In the genomic region with DNA sequence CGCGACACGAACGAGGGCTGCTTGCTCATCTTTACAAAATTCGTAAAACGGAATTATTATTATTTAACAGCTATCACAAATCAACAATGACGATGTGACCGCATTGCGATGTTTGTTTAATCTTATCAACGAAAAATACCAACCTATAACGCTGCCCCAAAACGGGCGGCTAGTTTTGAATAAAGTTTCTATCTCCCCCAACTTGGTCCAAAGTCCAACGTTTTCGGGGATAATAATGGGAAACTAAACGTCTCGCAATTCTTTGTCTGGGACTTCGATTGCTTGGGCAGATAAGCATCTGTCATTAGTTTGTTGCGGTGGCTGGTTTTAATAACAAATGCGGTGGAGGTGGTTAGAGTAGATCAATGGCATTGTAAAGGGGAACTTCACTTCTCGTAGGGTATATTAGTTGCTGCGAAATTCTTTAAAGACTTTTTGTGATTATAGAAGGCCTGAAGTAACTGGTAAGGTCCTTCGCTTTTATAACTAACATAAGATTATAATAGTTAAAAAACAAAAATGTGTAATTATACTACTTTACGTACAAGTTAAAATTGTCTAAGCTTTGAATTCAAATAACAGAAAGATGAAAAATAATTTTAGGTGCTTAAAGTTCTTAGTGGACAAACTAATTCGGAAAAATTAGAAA, we compare ENCODE assay signal across 1 fruit fly cellular context.
A peak's percentile ranks its signal among the peaks of the same experiment; 100 is the strongest.
TF ChIP-seq lines count a peak whose summit lies in the region.

CG15922 (minus strand) TSS at position 262 of the 649 bp plus-strand sequence.

TF ChIP-seq in whole organism, embryonic, 481 proteins besides CTCF, POLR2A, EP300 and RAD21 (continued from another document):
- TF ChIP-seq gsb (GFP tag; IDR thresholded peaks at IDR 0.05; lab: Robert Waterston, UW) (no peak), prd (optimal IDR thresholded peaks at IDR 0.05; lab: Kevin White, UChicago) (no peak), prd (GFP tag; IDR thresholded peaks at IDR 0.05; lab: Robert Waterston, UW) (peak; percentile 7; the same call in 1 of the 3 replicates), Sox102F (GFP tag; optimal IDR thresholded peaks at IDR 0.05; lab: Kevin White, UChicago) (peak; percentile 31), dm (GFP tag; optimal IDR thresholded peaks at IDR 0.05; lab: Kevin White, UChicago) (no peak), tin (GFP tag; optimal IDR thresholded peaks at IDR 0.05; lab: Kevin White, UChicago) (no peak), CG10267 (tag; optimal IDR thresholded peaks at IDR 0.05; lab: Kevin White, UChicago) (peak; percentile 1), CG6175 (GFP tag; IDR thresholded peaks at IDR 0.05; lab: Robert Waterston, UW) (no peak), esg (GFP tag; conservative IDR thresholded peaks at IDR 0.05; lab: Robert Waterston, UW) (0 out of 2 replicates have a peak, but pooled peaks have one; percentile 19), CG17802 (tag; optimal IDR thresholded peaks at IDR 0.05; lab: Kevin White, UChicago) (no peak), slbo (GFP tag; IDR thresholded peaks at IDR 0.05; lab: Robert Waterston, UW) (peak; percentile 58), MBD-R2 (GFP tag; IDR thresholded peaks at IDR 0.05; lab: Robert Waterston, UW) (peak; percentile 53), CG9727 (GFP tag; optimal IDR thresholded peaks at IDR 0.05; lab: Kevin White, UChicago) (peak; percentile 14), luna (GFP tag; optimal IDR thresholded peaks at IDR 0.05; lab: Kevin White, UChicago) (no peak), Elba2 (GFP tag; optimal IDR thresholded peaks at IDR 0.05; lab: Kevin White, UChicago) (no peak), Nf-YA (GFP tag; IDR thresholded peaks at IDR 0.05; lab: Robert Waterston, UW) (no peak), CG3281 (GFP tag; optimal IDR thresholded peaks at IDR 0.05; lab: Kevin White, UChicago) (peak; percentile 3), jigr1 (GFP tag; IDR thresholded peaks at IDR 0.05; lab: Robert Waterston, UW) (no peak), CG5180 (GFP tag; optimal IDR thresholded peaks at IDR 0.05; lab: Kevin White, UChicago) (peak; percentile 31), Med (GFP tag; lab: Kevin White, UChicago) (no peak), cwo (GFP tag; optimal IDR thresholded peaks at IDR 0.05; lab: Kevin White, UChicago) (peak; percentile 39), Abd-B (GFP tag; optimal IDR thresholded peaks at IDR 0.05; lab: Kevin White, UChicago) (no peak), odd (GFP tag; optimal IDR thresholded peaks at IDR 0.05; lab: Kevin White, UChicago) (no peak), CG2199 (GFP tag; IDR thresholded peaks at IDR 0.05; lab: Robert Waterston, UW) (no peak), CG6689 (GFP tag; IDR thresholded peaks at IDR 0.05; lab: Robert Waterston, UW) (0 out of 2 replicates have a peak, but pooled peaks have one; percentile 22), Aef1 (GFP tag; IDR thresholded peaks at IDR 0.05; lab: Robert Waterston, UW) (peak; percentile 23; the same call in 1 of the 3 replicates), pzg (GFP tag; optimal IDR thresholded peaks at IDR 0.05; lab: Kevin White, UChicago) (peak; percentile 60), Mad (GFP tag; optimal IDR thresholded peaks at IDR 0.05; lab: Kevin White, UChicago) (no peak), bab2 (GFP tag; optimal IDR thresholded peaks at IDR 0.05; lab: Kevin White, UChicago) (no peak), da (GFP tag; optimal IDR thresholded peaks at IDR 0.05; lab: Kevin White, UChicago) (no peak), gfzf (GFP tag; optimal IDR thresholded peaks at IDR 0.05; lab: Kevin White, UChicago) (peak; percentile 77), CG33213 (GFP tag; optimal IDR thresholded peaks at IDR 0.05; lab: Kevin White, UChicago) (no peak), CG4360 (GFP tag; IDR thresholded peaks at IDR 0.05; lab: Robert Waterston, UW) (no peak), CG2875 (GFP tag; optimal IDR thresholded peaks at IDR 0.05; lab: Kevin White, UChicago) (no peak), eyg (GFP tag; optimal IDR thresholded peaks at IDR 0.05; lab: Kevin White, UChicago) (no peak), CG3995 (GFP tag; optimal IDR thresholded peaks at IDR 0.05; lab: Kevin White, UChicago) (peak; percentile 80), corto (GFP tag; optimal IDR thresholded peaks at IDR 0.05; lab: Kevin White, UChicago) (no peak), CG15269 (tag; optimal IDR thresholded peaks at IDR 0.05; lab: Kevin White, UChicago) (peak; percentile 31), CG11504 (tag; optimal IDR thresholded peaks at IDR 0.05; lab: Kevin White, UChicago) (peak; percentile 59), ssp (GFP tag; IDR thresholded peaks at IDR 0.05; lab: Robert Waterston, UW) (no peak), jing (GFP tag; optimal IDR thresholded peaks at IDR 0.05; lab: Kevin White, UChicago) (no peak), CG17328 (GFP tag; IDR thresholded peaks at IDR 0.05; lab: Robert Waterston, UW) (no peak), bcd (GFP tag; optimal IDR thresholded peaks at IDR 0.05; lab: Kevin White, UChicago) (peak; percentile 32), CG1233 (GFP tag; optimal IDR thresholded peaks at IDR 0.05; lab: Kevin White, UChicago) (peak; percentile 6), insv (GFP tag; optimal IDR thresholded peaks at IDR 0.05; lab: Kevin White, UChicago) (no peak), Vsx1 (GFP tag; optimal IDR thresholded peaks at IDR 0.05; lab: Kevin White, UChicago) (no peak), lbe (GFP tag; optimal IDR thresholded peaks at IDR 0.05; lab: Kevin White, UChicago) (no peak), CG2129 (GFP tag; IDR thresholded peaks at IDR 0.05; lab: Robert Waterston, UW; ENCODE audit: partially characterized antibody) (no peak)
TF ChIP-seq in whole organism, embryonic: peak in this region for 93.
